Fruit fly (Drosophila melanogaster) whole organism, embryonic: Measurements from ENCODE around the gene stg1.
A peak's percentile ranks its signal among the peaks of the same experiment; 100 is the strongest.

ENCODE experiments used
- Atf-2 ChIP-seq: fragments of 200-800 bp; sonication (Bioruptor generic); optimal IDR thresholded peaks from 2 replicates; lab custom pipeline; 2016; ENCODE audit warnings: missing biosample characterization, missing genetic modification characterization
- Bteb2 ChIP-seq: fragments of 200-800 bp; sonication (Bioruptor generic); optimal IDR thresholded peaks from 2 replicates; lab custom pipeline; 2016; ENCODE audit warnings: missing biosample characterization, missing genetic modification characterization
- C15 ChIP-seq: fragments of 200-800 bp; sonication (Bioruptor generic); IDR thresholded peaks from 3 replicates; pipeline ENCODE4 v1.3.6; 2022; ENCODE audit warnings: missing biosample characterization, missing genetic modification characterization
- CG10209 ChIP-seq: fragments of 200-800 bp; sonication (Bioruptor generic); optimal IDR thresholded peaks from 3 replicates; lab custom pipeline; 2017; ENCODE audit warnings: missing biosample characterization, mild to moderate bottlenecking, missing genetic modification characterization, missing genetic modification reagents
- CG1024 ChIP-seq: fragments of 200-800 bp; sonication (Bioruptor generic); IDR thresholded peaks from 2 replicates; pipeline ENCODE4 v1.3.6; 2022; ENCODE audit warnings: missing biosample characterization, missing genetic modification characterization
- CG10543 ChIP-seq: fragments of 200-800 bp; sonication (Bioruptor generic); optimal IDR thresholded peaks from 3 replicates; lab custom pipeline; 2017; ENCODE audit warnings: missing biosample characterization, mild to moderate bottlenecking, missing genetic modification characterization, moderate library complexity
- CG11504 ChIP-seq: fragments of 200-800 bp; sonication (Bioruptor generic); optimal IDR thresholded peaks from 3 replicates; lab custom pipeline; 2019; ENCODE audit warnings: missing biosample characterization, mild to moderate bottlenecking, missing genetic modification characterization, moderate library complexity
- CG11695 ChIP-seq: fragments of 200-800 bp; sonication (Bioruptor generic); IDR thresholded peaks from 3 replicates; pipeline ENCODE4 v1.3.6; 2022; ENCODE audit warnings: missing biosample characterization, missing genetic modification characterization
- CG11723 ChIP-seq: fragments of 200-800 bp; sonication (Bioruptor generic); optimal IDR thresholded peaks from 2 replicates; lab custom pipeline; 2017; ENCODE audit warnings: missing biosample characterization, mild to moderate bottlenecking, missing genetic modification characterization
- CG12744 ChIP-seq: fragments of 200-800 bp; sonication (Bioruptor generic); optimal IDR thresholded peaks from 2 replicates; lab custom pipeline; 2016; ENCODE audit warnings: missing biosample characterization, missing genetic modification characterization
- CG12769 ChIP-seq: fragments of 200-800 bp; sonication (Bioruptor generic); optimal IDR thresholded peaks from 2 replicates; lab custom pipeline; 2019; ENCODE audit warnings: missing biosample characterization, mild to moderate bottlenecking, missing genetic modification characterization, moderate library complexity
- CG14710 ChIP-seq: fragments of 200-800 bp; sonication (Bioruptor generic); optimal IDR thresholded peaks from 3 replicates; lab custom pipeline; 2019; ENCODE audit warnings: missing biosample characterization, mild to moderate bottlenecking, missing genetic modification characterization, moderate library complexity
- CG14860 ChIP-seq: fragments of 200-800 bp; sonication (Bioruptor generic); IDR thresholded peaks from 3 replicates; pipeline ENCODE4 v1.3.6; 2022; ENCODE audit warnings: missing biosample characterization, missing genetic modification characterization; ENCODE audit not compliant: partially characterized antibody
- CG15269 ChIP-seq: fragments of 200-800 bp; sonication (Bioruptor generic); optimal IDR thresholded peaks from 2 replicates; lab custom pipeline; 2018; ENCODE audit warnings: missing biosample characterization, mild to moderate bottlenecking, missing genetic modification characterization, moderate library complexity
- CG16815 ChIP-seq: fragments of 200-800 bp; sonication (Bioruptor generic); optimal IDR thresholded peaks from 3 replicates; lab custom pipeline; 2017; ENCODE audit warnings: missing biosample characterization, mild to moderate bottlenecking, missing genetic modification characterization
- CG17359 ChIP-seq: fragments of 200-800 bp; sonication (Bioruptor generic); optimal IDR thresholded peaks from 3 replicates; lab custom pipeline; 2018; ENCODE audit warnings: missing biosample characterization, mild to moderate bottlenecking, missing genetic modification characterization, moderate library complexity
- CG17385 ChIP-seq: fragments of 200-800 bp; sonication (Bioruptor generic); optimal IDR thresholded peaks from 3 replicates; lab custom pipeline; 2018; ENCODE audit warnings: missing biosample characterization, mild to moderate bottlenecking, missing genetic modification characterization
- CG1792 ChIP-seq: fragments of 200-800 bp; sonication (Bioruptor generic); optimal IDR thresholded peaks from 2 replicates; lab custom pipeline; 2016; ENCODE audit warnings: missing biosample characterization, missing genetic modification characterization
- CG18599 ChIP-seq: fragments of 200-800 bp; sonication (Bioruptor generic); optimal IDR thresholded peaks from 3 replicates; lab custom pipeline; 2017; ENCODE audit warnings: missing biosample characterization, missing genetic modification characterization, mild to moderate bottlenecking, moderate library complexity, missing genetic modification reagents
- CG31441 ChIP-seq: fragments of 200-800 bp; sonication (Bioruptor generic); IDR thresholded peaks from 2 replicates; pipeline ENCODE4 v1.3.6; 2022; ENCODE audit warnings: missing biosample characterization, missing genetic modification characterization
- CG32532 ChIP-seq: fragments of 200-800 bp; sonication (Bioruptor generic); IDR thresholded peaks from 2 replicates; pipeline ENCODE4 v1.3.6; 2022; ENCODE audit warnings: missing biosample characterization, missing genetic modification characterization
- CG4360 ChIP-seq: fragments of 200-800 bp; sonication (Bioruptor generic); IDR thresholded peaks from 2 replicates; pipeline ENCODE4 v1.3.6; 2022; ENCODE audit warnings: missing biosample characterization, missing genetic modification characterization
- CG6791 ChIP-seq: fragments of 200-800 bp; sonication (Bioruptor generic); IDR thresholded peaks from 3 replicates; pipeline ENCODE4 v1.3.6; 2022; ENCODE audit warnings: missing biosample characterization, missing genetic modification characterization; ENCODE audit not compliant: partially characterized antibody
- CG6854 ChIP-seq: fragments of 200-800 bp; sonication (Bioruptor generic); optimal IDR thresholded peaks from 3 replicates; lab custom pipeline; 2017; ENCODE audit warnings: missing biosample characterization, mild to moderate bottlenecking, missing genetic modification characterization
- CG7372 ChIP-seq: fragments of 200-800 bp; sonication (Bioruptor generic); IDR thresholded peaks from 2 replicates; pipeline ENCODE4 v1.3.6; 2022; ENCODE audit warnings: missing biosample characterization, missing genetic modification characterization
- CG7928 ChIP-seq: fragments of 200-800 bp; sonication (Bioruptor generic); optimal IDR thresholded peaks from 2 replicates; lab custom pipeline; 2017; ENCODE audit warnings: missing biosample characterization, mild to moderate bottlenecking, missing genetic modification characterization
- CG8765 ChIP-seq: fragments of 200-800 bp; sonication (Bioruptor generic); IDR thresholded peaks from 2 replicates; pipeline ENCODE4 v1.3.6; 2022; ENCODE audit warnings: missing biosample characterization, missing genetic modification characterization
- CG9609 ChIP-seq: fragments of 200-800 bp; sonication (Bioruptor generic); optimal IDR thresholded peaks from 3 replicates; lab custom pipeline; 2016; ENCODE audit warnings: missing biosample characterization, missing genetic modification characterization
- CG9727 ChIP-seq: fragments of 200-800 bp; sonication (Bioruptor generic); optimal IDR thresholded peaks from 3 replicates; lab custom pipeline; 2017; ENCODE audit warnings: missing biosample characterization, mild to moderate bottlenecking, missing genetic modification characterization
- CkIIα-i1 ChIP-seq: fragments of 200-800 bp; sonication (Bioruptor generic); IDR thresholded peaks from 2 replicates; pipeline ENCODE4 v1.3.6; 2022; ENCODE audit warnings: missing biosample characterization, missing genetic modification characterization
- CrebB ChIP-seq: fragments of 200-800 bp; sonication (Bioruptor generic); optimal IDR thresholded peaks from 3 replicates; lab custom pipeline; 2018; ENCODE audit warnings: missing biosample characterization, mild to moderate bottlenecking, missing genetic modification characterization
- Hr3 ChIP-seq: fragments of 200-800 bp; sonication (Bioruptor generic); optimal IDR thresholded peaks from 3 replicates; lab custom pipeline; 2016; ENCODE audit warnings: missing biosample characterization, missing genetic modification characterization
- Med ChIP-seq: fragments of 200-800 bp; sonication (Bioruptor generic); peaks from one replicate; lab custom pipeline; 2016; ENCODE audit warnings: missing biosample characterization, missing genetic modification characterization, mild to moderate bottlenecking, inconsistent platforms, moderate library complexity
- Optix ChIP-seq: fragments of 200-800 bp; sonication (Bioruptor generic); IDR thresholded peaks from 3 replicates; pipeline ENCODE4 v1.3.6; 2022; ENCODE audit warnings: missing biosample characterization, missing genetic modification characterization
- Pdp1 ChIP-seq, 2 experiments: fragments of 200-800 bp; sonication (Bioruptor generic); optimal IDR thresholded peaks; 3 replicates each; lab custom pipeline; 2016; ENCODE audit warnings: missing biosample characterization in 2 of 2, missing genetic modification characterization in 2 of 2, mild to moderate bottlenecking in 1 of 2, moderate library complexity in 1 of 2
- Ravus ChIP-seq: fragments of 200-800 bp; sonication (Bioruptor generic); IDR thresholded peaks from 2 replicates; pipeline ENCODE4 v1.3.6; 2022; ENCODE audit warnings: missing biosample characterization, missing genetic modification characterization
- Sox100B ChIP-seq: fragments of 200-800 bp; sonication (Bioruptor generic); optimal IDR thresholded peaks from 3 replicates; lab custom pipeline; 2018; ENCODE audit warnings: missing biosample characterization, mild to moderate bottlenecking, missing genetic modification characterization
- Spps ChIP-seq: fragments of 200-800 bp; sonication (Bioruptor generic); optimal IDR thresholded peaks from 2 replicates; lab custom pipeline; 2018; ENCODE audit warnings: missing biosample characterization, mild to moderate bottlenecking, missing genetic modification characterization
- abd-A ChIP-seq: fragments of 200-800 bp; sonication (Bioruptor generic); optimal IDR thresholded peaks from 3 replicates; lab custom pipeline; 2019; ENCODE audit warnings: missing biosample characterization, mild to moderate bottlenecking, missing genetic modification characterization, moderate library complexity
- bowl ChIP-seq: fragments of 200-800 bp; sonication (Bioruptor generic); IDR thresholded peaks from 2 replicates; pipeline ENCODE4 v1.3.6; 2022; ENCODE audit warnings: missing biosample characterization, missing genetic modification characterization
- danr ChIP-seq: fragments of 200-800 bp; sonication (Bioruptor generic); IDR thresholded peaks from 2 replicates; pipeline ENCODE4 v1.3.6; 2022; ENCODE audit warnings: missing biosample characterization, missing genetic modification characterization
- ems ChIP-seq: fragments of 200-800 bp; sonication (Bioruptor generic); optimal IDR thresholded peaks from 3 replicates; lab custom pipeline; 2016; ENCODE audit warnings: missing biosample characterization, missing genetic modification characterization
- nom ChIP-seq: fragments of 200-800 bp; sonication (Bioruptor generic); optimal IDR thresholded peaks from 2 replicates; lab custom pipeline; 2017; ENCODE audit warnings: missing biosample characterization, missing genetic modification characterization, mild to moderate bottlenecking, moderate library complexity, missing genetic modification reagents
- phol ChIP-seq: fragments of 200-800 bp; sonication (Bioruptor generic); optimal IDR thresholded peaks from 3 replicates; lab custom pipeline; 2018; ENCODE audit warnings: missing biosample characterization, mild to moderate bottlenecking, missing genetic modification characterization, moderate library complexity
- ranshi ChIP-seq: fragments of 200-800 bp; sonication (Bioruptor generic); IDR thresholded peaks from 2 replicates; pipeline ENCODE4 v1.3.6; 2022; ENCODE audit warnings: missing biosample characterization, missing genetic modification characterization
- sc ChIP-seq, 3 experiments: fragments of >200 bp in 2 of 3; fragments of 200-800 bp in 1 of 3; sonication (Bioruptor generic) in 1 of 3; optimal IDR thresholded peaks; 2 replicates in 2 of 3; 3 replicates in 1 of 3; lab custom pipeline; 2017; ENCODE audit warnings: mild to moderate bottlenecking in 1 of 3, missing biosample characterization in 1 of 3, missing genetic modification characterization in 1 of 3, missing genetic modification reagents in 1 of 3
- slbo ChIP-seq: fragments of 200-800 bp; sonication (Bioruptor generic); IDR thresholded peaks from 2 replicates; pipeline ENCODE4 v1.3.6; 2022; ENCODE audit warnings: missing biosample characterization, missing genetic modification characterization
- stc ChIP-seq: fragments of 200-800 bp; sonication (Bioruptor generic); IDR thresholded peaks from 2 replicates; pipeline ENCODE4 v1.3.6; 2022; ENCODE audit warnings: missing biosample characterization, missing genetic modification characterization
- zen2 ChIP-seq: fragments of 200-800 bp; sonication (Bioruptor generic); IDR thresholded peaks from 3 replicates; pipeline ENCODE4 v1.3.6; 2022; ENCODE audit warnings: missing biosample characterization, missing genetic modification characterization; ENCODE audit not compliant: partially characterized antibody

Gene stg1

dm6 chrX:21044831-21045447, 48.7 kb upstream of the stg1 start, which contains the start of gene Cbs (continued):
- TF ChIP-seq CG7928 (GFP tag; lab: Kevin White, UChicago) (no peak), CG11504 (tag; lab: Kevin White, UChicago) (peak; percentile 72), abd-A (tag; lab: Kevin White, UChicago) (peak; percentile 14), Pdp1 (GFP tag; optimal IDR thresholded peaks at IDR 0.05; lab: Kevin White, UChicago) (no peak), sc (optimal IDR thresholded peaks at IDR 0.05; lab: Kevin White, UChicago) (no peak), sc (GFP tag; optimal IDR thresholded peaks at IDR 0.05; lab: Kevin White, UChicago) (peak; percentile 23), CG7372 (GFP tag; lab: Robert Waterston, UW) (peak; percentile 69), CG6791 (no peak), CG1024 (GFP tag; lab: Robert Waterston, UW) (0 out of 2 replicates have a peak, but pooled peaks have one; percentile 32), CG6854 (GFP tag; lab: Kevin White, UChicago) (no peak), Hr3 (peak; percentile 43), Med (GFP tag; lab: Kevin White, UChicago) (peak; percentile 67), CG10209 (GFP tag; lab: Kevin White, UChicago) (peak; percentile 66), CG17385 (peak; percentile 46), slbo (GFP tag; lab: Robert Waterston, UW) (peak; percentile 86), CG31441 (GFP tag; lab: Robert Waterston, UW) (peak; percentile 76), Ravus (GFP tag; lab: Robert Waterston, UW) (peak; percentile 23; the same call in 1 of the 2 replicates), zen2 (GFP tag; lab: Robert Waterston, UW) (no peak), CG8765 (GFP tag; lab: Robert Waterston, UW) (peak; percentile 46; the same call in 1 of the 2 replicates), C15 (GFP tag; lab: Robert Waterston, UW) (no peak), nom (GFP tag; lab: Kevin White, UChicago) (no peak), Bteb2 (no peak), CG14710 (tag; lab: Kevin White, UChicago) (peak; percentile 49), CG17359 (tag; lab: Kevin White, UChicago) (peak; percentile 43), CG9609 (GFP tag; lab: Kevin White, UChicago) (no peak), CG16815 (GFP tag; lab: Kevin White, UChicago) (peak; percentile 57), CG32532 (peak; percentile 88), CG14860 (peak; percentile 19; the same call in 1 of the 3 replicates), danr (peak; percentile 47; the same call in 1 of the 2 replicates), CG1792 (GFP tag; lab: Kevin White, UChicago) (no peak), Spps (tag; lab: Kevin White, UChicago) (no peak), ranshi (GFP tag; lab: Robert Waterston, UW) (peak; percentile 70), CG9727 (peak; percentile 79), CG12769 (peak; percentile 54), CG12744 (GFP tag; lab: Kevin White, UChicago) (no peak), phol (peak; percentile 50), ems (GFP tag; lab: Kevin White, UChicago) (peak; percentile 27), CkIIα-i1 (GFP tag; lab: Robert Waterston, UW) (no peak), CG11695 (GFP tag; lab: Robert Waterston, UW) (peak; percentile 70), CrebB (no peak), CG15269 (tag; lab: Kevin White, UChicago) (peak; percentile 70), CG4360 (GFP tag; lab: Robert Waterston, UW) (no peak; the same call in 1 of the 2 replicates), CG10543 (peak; percentile 54), Optix (peak; percentile 80), CG18599 (GFP tag; lab: Kevin White, UChicago) (peak; percentile 71), CG11723 (GFP tag; lab: Kevin White, UChicago) (peak; percentile 35), Sox100B (GFP tag; lab: Kevin White, UChicago) (peak; percentile 75), bowl (GFP tag; lab: Robert Waterston, UW) (no peak), stc (GFP tag; lab: Robert Waterston, UW) (peak; percentile 56), Atf-2 (GFP tag; lab: Kevin White, UChicago) (no peak)
